Fruit fly (Drosophila melanogaster) whole organism, adult: Measurements from ENCODE around the gene prd.
A peak's percentile ranks its signal among the peaks of the same experiment; 100 is the strongest.

ENCODE experiments used
- CG11617 ChIP-seq: fragments of 200-800 bp; sonication (Bioruptor generic); optimal IDR thresholded peaks from 2 replicates; lab custom pipeline; 2017; ENCODE audit warnings: mild to moderate bottlenecking, missing biosample characterization, missing genetic modification reagents, missing genetic modification characterization
- CG12768 ChIP-seq: fragments of 200-800 bp; sonication (Bioruptor generic); optimal IDR thresholded peaks from 2 replicates; lab custom pipeline; 2017; ENCODE audit warnings: missing biosample characterization, missing genetic modification characterization, mild to moderate bottlenecking, moderate library complexity, missing genetic modification reagents
- CG14711 ChIP-seq: fragments of 200-800 bp; sonication (Bioruptor generic); optimal IDR thresholded peaks from 2 replicates; lab custom pipeline; 2018; ENCODE audit warnings: missing biosample characterization, mild to moderate bottlenecking, missing genetic modification characterization, moderate library complexity
- CG1620 ChIP-seq: fragments of 200-800 bp; sonication (Bioruptor generic); optimal IDR thresholded peaks from 2 replicates; lab custom pipeline; 2016; ENCODE audit warnings: missing biosample characterization, missing genetic modification characterization
- CG33017 ChIP-seq: fragments of 200-800 bp; sonication (Bioruptor generic); optimal IDR thresholded peaks from 2 replicates; lab custom pipeline; 2018; ENCODE audit warnings: missing biosample characterization, mild to moderate bottlenecking, missing genetic modification characterization, moderate library complexity
- CG5204 ChIP-seq: fragments of 200-800 bp; sonication (Bioruptor generic); optimal IDR thresholded peaks from 2 replicates; lab custom pipeline; 2016; ENCODE audit warnings: missing biosample characterization, missing genetic modification characterization
- CG7045 ChIP-seq: fragments of 200-800 bp; sonication (Bioruptor generic); optimal IDR thresholded peaks from 2 replicates; lab custom pipeline; 2017; ENCODE audit warnings: missing biosample characterization, mild to moderate bottlenecking, missing genetic modification characterization
- CG7101 ChIP-seq: fragments of 200-800 bp; sonication (Bioruptor generic); optimal IDR thresholded peaks from 2 replicates; lab custom pipeline; 2018; ENCODE audit warnings: missing biosample characterization, mild to moderate bottlenecking, missing genetic modification characterization, moderate library complexity
- Clk ChIP-seq: fragments of 200-800 bp; sonication (Bioruptor generic); optimal IDR thresholded peaks from 2 replicates; lab custom pipeline; 2017; ENCODE audit warnings: missing biosample characterization, missing genetic modification characterization
- Crg-1 ChIP-seq: fragments of 200-800 bp; sonication (Bioruptor generic); optimal IDR thresholded peaks from 2 replicates; lab custom pipeline; 2016; ENCODE audit warnings: missing biosample characterization, missing genetic modification characterization
- Hr96 ChIP-seq: fragments of 200-800 bp; sonication (Bioruptor generic); optimal IDR thresholded peaks from 2 replicates; lab custom pipeline; 2016; ENCODE audit warnings: missing biosample characterization, missing genetic modification characterization
- Mnt ChIP-seq: fragments of 200-800 bp; sonication (Bioruptor generic); optimal IDR thresholded peaks from 2 replicates; lab custom pipeline; 2016; ENCODE audit warnings: missing biosample characterization, mild to moderate bottlenecking, missing genetic modification characterization
- bab1 ChIP-seq: fragments of 200-800 bp; sonication (Bioruptor generic); optimal IDR thresholded peaks from 3 replicates; lab custom pipeline; 2019; ENCODE audit warnings: missing biosample characterization, mild to moderate bottlenecking, missing genetic modification characterization, moderate library complexity
- cic ChIP-seq: fragments of 200-800 bp; sonication (Bioruptor generic); optimal IDR thresholded peaks from 2 replicates; lab custom pipeline; 2017; ENCODE audit warnings: missing biosample characterization, mild to moderate bottlenecking, missing genetic modification characterization, moderate library complexity
- cnc ChIP-seq, 2 experiments: fragments of >200 bp; optimal IDR thresholded peaks; 2 replicates each; lab custom pipeline; 2017
- kay ChIP-seq: fragments of 200-800 bp; sonication (Bioruptor generic); peaks from one replicate; lab custom pipeline; 2016; ENCODE audit warnings: missing biosample characterization, missing genetic modification characterization, borderline replicate concordance
- ovo ChIP-seq: fragments of 200-800 bp; sonication (Bioruptor generic); optimal IDR thresholded peaks from 2 replicates; lab custom pipeline; 2016; ENCODE audit warnings: missing biosample characterization, missing genetic modification characterization
- pad ChIP-seq: fragments of 200-800 bp; sonication (Bioruptor generic); optimal IDR thresholded peaks from 3 replicates; lab custom pipeline; 2017; ENCODE audit warnings: missing biosample characterization, missing genetic modification characterization, mild to moderate bottlenecking, moderate library complexity, missing genetic modification reagents
- tj ChIP-seq: fragments of 200-800 bp; sonication (Bioruptor generic); optimal IDR thresholded peaks from 3 replicates; lab custom pipeline; 2017; ENCODE audit warnings: missing biosample characterization, mild to moderate bottlenecking, missing genetic modification characterization, moderate library complexity
- toe ChIP-seq: fragments of 200-800 bp; sonication (Bioruptor generic); optimal IDR thresholded peaks from 2 replicates; lab custom pipeline; 2016; ENCODE audit warnings: missing biosample characterization, missing genetic modification characterization

The prd gene

dm6 chr2L:12049133-12049532 lies 36.5 kb downstream of the prd start, which contains the start of gene PLCXD:
PLCXD (plus strand) TSS chr2L:12049418.
- no peak for TF ChIP-seq ovo
- TF ChIP-seq Hr96 (GFP tag; lab: Kevin White, UChicago), result no peak
- TF ChIP-seq toe (GFP tag; lab: Kevin White, UChicago), result no peak
- no peak for TF ChIP-seq cic
- no peak for TF ChIP-seq Crg-1 (GFP tag; lab: Kevin White, UChicago)
- no peak for TF ChIP-seq Mnt (GFP tag; lab: Kevin White, UChicago)
- TF ChIP-seq CG14711 (tag; lab: Kevin White, UChicago), result no peak
- TF ChIP-seq tj (GFP tag; lab: Kevin White, UChicago), result no peak
- TF ChIP-seq CG5204 (GFP tag; lab: Kevin White, UChicago), result no peak
- no peak for TF ChIP-seq CG12768
- TF ChIP-seq kay, result no peak
- no peak for TF ChIP-seq CG11617 (GFP tag; lab: Kevin White, UChicago)
- no peak for TF ChIP-seq CG7045 (GFP tag; lab: Kevin White, UChicago)
- no peak for TF ChIP-seq cnc (optimal IDR thresholded peaks at IDR 0.05; lab: Kevin White, UChicago)
- no peak for TF ChIP-seq CG33017

DNA sequence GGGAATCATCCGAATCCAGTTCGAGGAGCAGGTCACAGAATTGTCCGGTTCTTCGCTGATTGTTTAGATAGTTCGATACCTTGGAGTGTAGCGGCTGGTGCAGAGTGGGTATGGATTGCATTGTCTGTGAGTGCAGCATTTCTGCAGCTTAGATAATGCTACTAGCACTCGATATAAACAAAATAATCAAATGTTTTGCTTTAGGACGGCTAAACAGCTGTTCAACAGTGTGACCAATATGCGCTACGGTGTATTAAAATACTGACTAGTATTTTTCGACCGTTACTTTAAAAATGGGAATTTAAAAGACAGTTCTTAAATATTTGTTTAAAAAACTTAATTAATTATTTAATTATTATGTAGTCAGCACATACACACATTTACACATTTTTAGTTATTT lies 36.9 kb downstream of the prd start, which contains the start of gene Plzf:
Gene Plzf (minus strand): TSS at position 196 of the 400 bp plus-strand sequence.
- TF ChIP-seq kay, result no peak
- TF ChIP-seq Mnt (GFP tag; lab: Kevin White, UChicago), result no peak
- no peak for TF ChIP-seq cnc (optimal IDR thresholded peaks at IDR 0.05; lab: Kevin White, UChicago)
- no peak for TF ChIP-seq CG11617 (GFP tag; lab: Kevin White, UChicago)

- TF ChIP-seq pad (GFP tag; lab: Kevin White, UChicago) (no peak), Crg-1 (GFP tag; lab: Kevin White, UChicago) (no peak), Mnt (GFP tag; lab: Kevin White, UChicago) (no peak), cnc (optimal IDR thresholded peaks at IDR 0.05; lab: Kevin White, UChicago) (no peak), CG7045 (GFP tag; lab: Kevin White, UChicago) (no peak), CG1620 (GFP tag; lab: Kevin White, UChicago) (no peak)
Observed at dm6 chr2L:12046856-12047230, 38.8 kb downstream of the prd start.

DNA sequence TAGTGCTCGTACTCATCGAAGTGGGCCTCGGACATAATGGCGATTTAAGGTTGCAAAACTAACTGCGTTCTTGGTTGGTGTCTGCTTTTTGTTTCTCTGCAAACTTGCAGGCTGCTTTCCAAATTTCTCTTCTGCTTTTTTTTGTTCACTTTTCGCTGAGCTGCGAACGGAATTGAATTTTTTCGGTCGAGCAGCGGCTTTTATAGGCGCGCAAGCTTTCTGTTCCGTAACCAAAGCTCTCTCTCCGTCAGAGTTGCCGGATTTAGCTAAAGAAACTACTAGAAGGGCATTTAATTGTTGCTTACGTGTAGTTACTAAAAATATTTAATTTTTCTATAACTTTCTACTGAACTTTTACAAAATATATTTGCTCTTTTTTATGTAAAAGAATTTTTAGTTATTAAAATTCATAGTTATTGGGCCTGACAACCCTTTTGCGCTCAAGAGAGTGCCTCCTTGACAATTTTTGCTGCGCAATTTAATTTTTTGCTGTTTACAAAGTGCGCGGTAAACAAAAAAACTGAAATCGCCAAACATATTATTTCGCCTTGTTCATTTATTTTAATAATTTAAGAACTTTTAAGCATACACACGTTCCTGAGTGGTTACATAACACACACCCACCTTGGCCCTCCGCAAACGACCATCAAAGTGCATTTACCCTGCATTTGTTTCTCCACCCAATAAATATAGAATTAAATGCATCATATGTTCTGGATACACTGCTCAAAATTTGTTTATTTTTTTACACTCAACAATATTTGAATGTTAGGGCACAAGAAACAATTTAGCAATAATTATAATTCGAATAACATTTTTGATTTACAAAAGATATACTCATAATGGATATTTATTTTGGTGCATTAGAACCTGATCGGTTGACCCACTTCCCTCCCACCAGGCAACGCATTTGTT lies 39.4 kb downstream of the prd start, which contains the start of gene CG6770:
Gene CG6770 (minus strand): TSS at position 178 of the 915 bp plus-strand sequence.
- TF ChIP-seq tj (GFP tag; lab: Kevin White, UChicago), result peak; percentile 96
- peak; percentile 89 for TF ChIP-seq bab1 (GFP tag; lab: Kevin White, UChicago)
- TF ChIP-seq Hr96 (GFP tag; lab: Kevin White, UChicago), result peak; percentile 75
- TF ChIP-seq CG1620 (GFP tag; lab: Kevin White, UChicago), result peak; percentile 79
- TF ChIP-seq toe (GFP tag; lab: Kevin White, UChicago), result peak; percentile 85
- TF ChIP-seq CG12768, result peak; percentile 92
- no peak for TF ChIP-seq Clk (GFP tag; lab: Kevin White, UChicago)
- TF ChIP-seq CG7045 (GFP tag; lab: Kevin White, UChicago), result peak; percentile 82
- peak; percentile 97 for TF ChIP-seq CG7101
- peak; percentile 43 for TF ChIP-seq pad (GFP tag; lab: Kevin White, UChicago)
- peak; percentile 93 for TF ChIP-seq kay
- TF ChIP-seq CG14711 (tag; lab: Kevin White, UChicago), result peak; percentile 100
- peak; percentile 70 for TF ChIP-seq Mnt (GFP tag; lab: Kevin White, UChicago)
- peak; percentile 45 for TF ChIP-seq cic
- peak; percentile 95 for TF ChIP-seq CG11617 (GFP tag; lab: Kevin White, UChicago)
- TF ChIP-seq Crg-1 (GFP tag; lab: Kevin White, UChicago), result peak; percentile 74
- peak; percentile 85 for TF ChIP-seq CG5204 (GFP tag; lab: Kevin White, UChicago)
- TF ChIP-seq CG33017, result peak; percentile 97
- no peak for TF ChIP-seq cnc (optimal IDR thresholded peaks at IDR 0.05; lab: Kevin White, UChicago)
- peak; percentile 27 for TF ChIP-seq ovo

DNA sequence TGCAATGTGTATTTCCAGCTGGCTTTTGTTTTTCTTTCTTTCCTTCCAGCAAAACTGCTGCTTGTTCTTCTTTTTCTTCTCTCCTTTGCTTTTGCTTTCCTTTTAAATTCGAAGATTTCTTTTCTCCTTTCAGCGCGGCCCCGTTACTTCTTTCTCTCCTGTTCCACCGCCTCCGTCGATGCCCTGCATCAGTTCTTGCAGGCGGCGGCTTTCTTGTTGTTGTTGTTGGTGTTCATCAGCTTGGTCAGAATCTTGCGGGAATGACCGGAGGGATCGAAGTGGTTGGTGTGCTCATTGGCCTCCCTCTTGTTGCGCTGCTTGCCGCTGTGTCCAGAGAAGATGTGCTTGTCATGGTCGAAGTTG lies 40.1 kb downstream of the prd start:
- TF ChIP-seq cnc (optimal IDR thresholded peaks at IDR 0.05; lab: Kevin White, UChicago) (peak in 1 of 2 experiments; percentile 48), CG7045 (GFP tag; lab: Kevin White, UChicago) (no peak), pad (GFP tag; lab: Kevin White, UChicago) (peak; percentile 81), Crg-1 (GFP tag; lab: Kevin White, UChicago) (no peak)

DNA sequence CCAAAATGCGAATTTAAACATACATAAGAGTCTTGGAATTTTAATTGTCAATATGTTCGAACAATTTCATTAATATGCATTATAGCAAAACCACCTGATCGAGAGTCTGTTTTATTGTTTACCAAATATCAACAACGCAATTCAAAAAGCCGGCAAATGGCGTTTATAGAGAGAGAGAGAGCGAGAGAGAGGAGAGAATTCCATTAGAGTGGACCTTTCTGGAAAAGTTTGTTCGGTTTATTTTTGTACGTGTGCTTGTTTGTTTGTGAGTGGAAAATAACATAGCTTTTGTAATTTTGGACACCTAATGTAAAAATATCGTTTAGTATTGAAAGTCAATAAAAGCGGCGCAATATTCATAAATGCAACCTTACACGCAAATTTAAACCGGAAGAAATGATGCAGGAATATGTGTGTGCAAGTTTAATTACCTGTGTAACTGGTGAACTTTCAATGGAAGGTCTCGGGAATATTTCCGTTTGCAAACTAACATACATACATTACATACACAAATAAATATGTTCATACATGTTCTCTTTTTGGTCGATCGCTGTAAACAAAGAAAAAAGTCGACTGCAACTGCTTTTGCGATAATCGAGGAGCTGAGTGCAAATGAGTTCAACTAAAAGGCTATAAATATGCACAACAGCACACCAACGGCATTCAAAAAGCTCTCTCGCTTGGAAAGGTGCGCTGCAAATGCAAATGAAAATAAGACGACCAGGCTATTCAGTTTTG lies 40.8 kb downstream of the prd start, which contains the start of gene CG6785:
Gene CG6785 (minus strand): TSS at position 588 of the 738 bp plus-strand sequence.
- TF ChIP-seq cic, result peak; percentile 87
- TF ChIP-seq CG14711 (tag; lab: Kevin White, UChicago), result peak; percentile 87
- peak; percentile 90 for TF ChIP-seq CG12768
- TF ChIP-seq ovo, result peak; percentile 73
- peak; percentile 69 for TF ChIP-seq pad (GFP tag; lab: Kevin White, UChicago)
- TF ChIP-seq Hr96 (GFP tag; lab: Kevin White, UChicago), result peak; percentile 61
- TF ChIP-seq Clk (GFP tag; lab: Kevin White, UChicago), result peak; percentile 56
- TF ChIP-seq bab1 (GFP tag; lab: Kevin White, UChicago), result peak; percentile 93
- peak; percentile 88 for TF ChIP-seq CG33017
- TF ChIP-seq tj (GFP tag; lab: Kevin White, UChicago), result peak; percentile 81
- peak; percentile 96 for TF ChIP-seq kay
- TF ChIP-seq CG11617 (GFP tag; lab: Kevin White, UChicago), result peak; percentile 95
- peak; percentile 79 for TF ChIP-seq CG5204 (GFP tag; lab: Kevin White, UChicago)
- TF ChIP-seq CG7045 (GFP tag; lab: Kevin White, UChicago), result peak; percentile 83
- TF ChIP-seq CG1620 (GFP tag; lab: Kevin White, UChicago), result peak; percentile 71
- TF ChIP-seq Crg-1 (GFP tag; lab: Kevin White, UChicago), result peak; percentile 92
- no peak for TF ChIP-seq cnc (optimal IDR thresholded peaks at IDR 0.05; lab: Kevin White, UChicago)
- TF ChIP-seq Mnt (GFP tag; lab: Kevin White, UChicago), result peak; percentile 78
- TF ChIP-seq CG7101, result peak; percentile 96
- TF ChIP-seq toe (GFP tag; lab: Kevin White, UChicago), result peak; percentile 60
